Fruit fly (Drosophila melanogaster): ENCODE data around the gene Alp1.

The Alp1 gene

dm6 chr3L:21417884-21418536 is 26.6 kb downstream of the Alp1 start (continued):
- TF ChIP-seq CG10267 (tag; optimal IDR thresholded peaks at IDR 0.05) (peak; percentile 54), maf-S (GFP tag; optimal IDR thresholded peaks at IDR 0.05) (no peak), H2.0 (GFP tag; IDR thresholded peaks at IDR 0.05) (no peak), ash1 (GFP tag; optimal IDR thresholded peaks at IDR 0.05) (no peak), CG7556 (GFP tag; optimal IDR thresholded peaks at IDR 0.05) (peak; percentile 71), kah (GFP tag; optimal IDR thresholded peaks at IDR 0.05) (no peak), nerfin-2 (GFP tag; IDR thresholded peaks at IDR 0.05; ENCODE audit: partially characterized antibody) (no peak), wek (GFP tag; optimal IDR thresholded peaks at IDR 0.05) (no peak), hkb (optimal IDR thresholded peaks at IDR 0.05) (no peak), hkb (GFP tag; IDR thresholded peaks at IDR 0.05) (peak; percentile 39), dmrt11E (tag; optimal IDR thresholded peaks at IDR 0.05) (no peak), CG1024 (GFP tag; IDR thresholded peaks at IDR 0.05) (no peak), Elba2 (GFP tag; optimal IDR thresholded peaks at IDR 0.05) (no peak), slou (GFP tag; optimal IDR thresholded peaks at IDR 0.05) (no peak), hbn (GFP tag; IDR thresholded peaks at IDR 0.05; ENCODE audit: partially characterized antibody) (no peak), CG4424 (GFP tag; optimal IDR thresholded peaks at IDR 0.05) (peak; percentile 50), Dbx (GFP tag; IDR thresholded peaks at IDR 0.05) (0 out of 3 replicates have a peak, but pooled peaks have one; percentile 42), scrt (GFP tag; optimal IDR thresholded peaks at IDR 0.05) (peak; percentile 37), Mad (GFP tag; optimal IDR thresholded peaks at IDR 0.05) (no peak), Opbp (GFP tag; IDR thresholded peaks at IDR 0.05; ENCODE audit: partially characterized antibody) (no peak), cwo (GFP tag; optimal IDR thresholded peaks at IDR 0.05) (peak; percentile 67), Sry-β (GFP tag; optimal IDR thresholded peaks at IDR 0.05) (no peak), ken (GFP tag; IDR thresholded peaks at IDR 0.05) (0 out of 3 replicates have a peak, but pooled peaks have one; percentile 34), cg (GFP tag; optimal IDR thresholded peaks at IDR 0.05) (no peak), trh (GFP tag; optimal IDR thresholded peaks at IDR 0.05) (no peak), ftz-f1 (GFP tag; optimal IDR thresholded peaks at IDR 0.05) (no peak), cad (GFP tag; optimal IDR thresholded peaks at IDR 0.05) (no peak), Hmx (GFP tag; optimal IDR thresholded peaks at IDR 0.05) (no peak), CG8765 (GFP tag; IDR thresholded peaks at IDR 0.05) (no peak), Aef1 (GFP tag; IDR thresholded peaks at IDR 0.05) (0 out of 3 replicates have a peak, but pooled peaks have one; percentile 26), CG7987 (GFP tag; optimal IDR thresholded peaks at IDR 0.05) (no peak), lab (GFP tag; optimal IDR thresholded peaks at IDR 0.05) (peak; percentile 61), Usf (GFP tag; optimal IDR thresholded peaks at IDR 0.05) (peak; percentile 11), ERR (GFP tag; optimal IDR thresholded peaks at IDR 0.05) (no peak), corto (GFP tag; optimal IDR thresholded peaks at IDR 0.05) (no peak), inv (GFP tag; IDR thresholded peaks at IDR 0.05; ENCODE audit: partially characterized antibody) (no peak), caup (GFP tag; optimal IDR thresholded peaks at IDR 0.05; ENCODE audit: severe bottlenecking) (peak; percentile 6), Abd-B (GFP tag; optimal IDR thresholded peaks at IDR 0.05) (peak; percentile 27), CG1832 (GFP tag; optimal IDR thresholded peaks at IDR 0.05) (no peak), rib (GFP tag; IDR thresholded peaks at IDR 0.05) (no peak), Atf-2 (GFP tag; optimal IDR thresholded peaks at IDR 0.05) (no peak), amos (GFP tag; IDR thresholded peaks at IDR 0.05; ENCODE audit: partially characterized antibody) (no peak), CG11696 (GFP tag; IDR thresholded peaks at IDR 0.05) (no peak), lilli (GFP tag; optimal IDR thresholded peaks at IDR 0.05) (peak; percentile 11), CG3281 (GFP tag; optimal IDR thresholded peaks at IDR 0.05) (peak; percentile 66), bcd (GFP tag; optimal IDR thresholded peaks at IDR 0.05) (peak; percentile 57), D (optimal IDR thresholded peaks at IDR 0.05) (no peak), D (GFP tag; optimal IDR thresholded peaks at IDR 0.05) (peak; percentile 43), CG1603 (tag; optimal IDR thresholded peaks at IDR 0.05) (no peak), Doc3 (GFP tag; IDR thresholded peaks at IDR 0.05; ENCODE audit: partially characterized antibody) (no peak)

All from whole organism, embryonic.